Worm (Caenorhabditis elegans) whole organism, young adult: ENCODE results near the gene gtap-2.

ENCODE experiments used
- B0019.2 ChIP-seq: fragments of 200-800 bp; sonication (Bioruptor generic); conservative IDR thresholded peaks from 2 replicates; pipeline ENCODE4 v1.3.6; 2022; ENCODE audit warnings: missing genetic modification reagents, missing genetic modification characterization, missing compliant biosample characterization
- F22D6.2 ChIP-seq: sonication (generic microtip); optimal IDR thresholded peaks from 2 replicates; lab custom pipeline; 2016; ENCODE audit warnings: mild to moderate bottlenecking, missing genetic modification characterization, missing compliant biosample characterization
- F37B4.10 ChIP-seq: fragments of 200-800 bp; sonication (Bioruptor generic); IDR thresholded peaks from 2 replicates; pipeline ENCODE4 v1.3.6; 2022; ENCODE audit warnings: missing genetic modification characterization, missing compliant biosample characterization
- F49E8.2 ChIP-seq: sonication (generic microtip); optimal IDR thresholded peaks from 3 replicates; lab custom pipeline; 2017; ENCODE audit warnings: missing genetic modification characterization, mild to moderate bottlenecking, missing compliant biosample characterization, antibody characterized with exemption, moderate library complexity; ENCODE audit not compliant: insufficient read depth
- F55B11.4 ChIP-seq: sonication (generic microtip); optimal IDR thresholded peaks from 2 replicates; lab custom pipeline; 2016; ENCODE audit warnings: missing compliant biosample characterization, missing genetic modification characterization, borderline replicate concordance; ENCODE audit not compliant: insufficient read depth
- F57C9.4 ChIP-seq: sonication (generic microtip); optimal IDR thresholded peaks from 2 replicates; lab custom pipeline; 2017; ENCODE audit warnings: mild to moderate bottlenecking, missing genetic modification characterization, missing compliant biosample characterization
- K12H6.12 ChIP-seq: fragments of 200-800 bp; sonication (Bioruptor generic); optimal IDR thresholded peaks from 2 replicates; lab custom pipeline; 2018; ENCODE audit warnings: mild to moderate bottlenecking, missing genetic modification characterization, missing compliant biosample characterization
- T07F8.4 ChIP-seq: sonication (generic microtip); optimal IDR thresholded peaks from 2 replicates; lab custom pipeline; 2016; ENCODE audit warnings: mild to moderate bottlenecking, missing genetic modification characterization, moderate library complexity, missing compliant biosample characterization
- T26A5.8 ChIP-seq: sonication (generic microtip); optimal IDR thresholded peaks from 2 replicates; lab custom pipeline; 2016; ENCODE audit warnings: missing genetic modification characterization, missing compliant biosample characterization
- Y53F4B.3 ChIP-seq: fragments of 200-800 bp; sonication (Bioruptor generic); IDR thresholded peaks from 2 replicates; pipeline ENCODE4 v1.3.6; 2022; ENCODE audit warnings: missing genetic modification reagents, missing genetic modification characterization, missing compliant biosample characterization
- Y56A3A.18 ChIP-seq: fragments of 200-800 bp; sonication (Bioruptor generic); IDR thresholded peaks from 2 replicates; pipeline ENCODE4 v1.3.6; 2022; ENCODE audit warnings: missing genetic modification reagents, missing genetic modification characterization, missing compliant biosample characterization
- ZK185.1 ChIP-seq: sonication (generic microtip); optimal IDR thresholded peaks from 2 replicates; lab custom pipeline; 2016; ENCODE audit warnings: mild to moderate bottlenecking, missing genetic modification characterization, missing compliant biosample characterization; ENCODE audit not compliant: poor library complexity, severe bottlenecking
- bed-2 ChIP-seq: fragments of 200-800 bp; sonication (Bioruptor generic); IDR thresholded peaks from 2 replicates; pipeline ENCODE4 v1.3.6; 2022; ENCODE audit warnings: missing genetic modification reagents, missing genetic modification characterization, missing compliant biosample characterization
- ccch-3 ChIP-seq: fragments of 200-800 bp; sonication (Bioruptor generic); optimal IDR thresholded peaks from 2 replicates; lab custom pipeline; 2018; ENCODE audit warnings: mild to moderate bottlenecking, missing genetic modification characterization, missing compliant biosample characterization
- ceh-27 ChIP-seq: fragments of 200-800 bp; sonication (Bioruptor generic); optimal IDR thresholded peaks from 2 replicates; lab custom pipeline; 2018; ENCODE audit warnings: mild to moderate bottlenecking, missing genetic modification characterization, moderate library complexity, missing compliant biosample characterization
- ceh-79 ChIP-seq: sonication (generic microtip); optimal IDR thresholded peaks from 2 replicates; lab custom pipeline; 2017; ENCODE audit warnings: mild to moderate bottlenecking, missing genetic modification characterization, missing compliant biosample characterization
- ceh-91 ChIP-seq: fragments of 200-800 bp; sonication (Bioruptor generic); IDR thresholded peaks from 2 replicates; pipeline ENCODE4 v1.3.6; 2022; ENCODE audit warnings: missing genetic modification reagents, missing genetic modification characterization, missing compliant biosample characterization
- chd-7 ChIP-seq: sonication (generic microtip); optimal IDR thresholded peaks from 2 replicates; lab custom pipeline; 2016; ENCODE audit warnings: mild to moderate bottlenecking, missing genetic modification characterization, moderate library complexity, missing compliant biosample characterization
- dpl-1 ChIP-seq: fragments of 150-350 bp; optimal IDR thresholded peaks from 2 replicates; lab custom pipeline; 2014; ENCODE audit warnings: missing biosample characterization, missing genetic modification reagents, missing genetic modification characterization
- efl-1 ChIP-seq: fragments of 150-350 bp; optimal IDR thresholded peaks from 2 replicates; lab custom pipeline; 2014; ENCODE audit warnings: missing biosample characterization, missing genetic modification reagents, missing genetic modification characterization
- egrh-3 ChIP-seq: fragments of 200-800 bp; sonication (Bioruptor generic); IDR thresholded peaks from 2 replicates; pipeline ENCODE4 v1.3.6; 2022; ENCODE audit warnings: missing genetic modification reagents, missing genetic modification characterization, missing compliant biosample characterization
- ekl-4 ChIP-seq: fragments of 200-800 bp; sonication (Bioruptor generic); IDR thresholded peaks from 2 replicates; pipeline ENCODE4 v1.3.6; 2022; ENCODE audit warnings: missing genetic modification reagents, missing genetic modification characterization, missing compliant biosample characterization
- him-1 ChIP-seq: sonication (generic microtip); optimal IDR thresholded peaks from 2 replicates; lab custom pipeline; 2016; ENCODE audit warnings: missing genotype, missing genetic modification reagents, missing genetic modification characterization, missing compliant biosample characterization
- hrde-1 ChIP-seq: sonication (generic microtip); optimal IDR thresholded peaks from 2 replicates; lab custom pipeline; 2016; ENCODE audit warnings: missing genetic modification characterization, mild to moderate bottlenecking, missing compliant biosample characterization, moderate library complexity, missing genotype, missing genetic modification reagents, borderline replicate concordance
- hsf-1 ChIP-seq: fragments of 200-800 bp; sonication (Bioruptor generic); IDR thresholded peaks from 2 replicates; pipeline ENCODE4 v1.3.6; 2022; ENCODE audit warnings: missing genetic modification reagents, missing genetic modification characterization, missing compliant biosample characterization
- lag-1 ChIP-seq: fragments of 200-800 bp; sonication (Bioruptor generic); IDR thresholded peaks from 2 replicates; pipeline ENCODE4 v1.3.6; 2022; ENCODE audit warnings: missing genetic modification reagents, missing genetic modification characterization, missing compliant biosample characterization
- lin-54 ChIP-seq: fragments of 200-800 bp; sonication (Bioruptor generic); optimal IDR thresholded peaks from 2 replicates; lab custom pipeline; 2018; ENCODE audit warnings: mild to moderate bottlenecking, missing genetic modification characterization, missing compliant biosample characterization
- lsl-1 ChIP-seq: fragments of 200-800 bp; sonication (Bioruptor generic); optimal IDR thresholded peaks from 2 replicates; lab custom pipeline; 2018; ENCODE audit warnings: mild to moderate bottlenecking, missing genetic modification characterization, moderate library complexity, missing compliant biosample characterization
- lsy-27 ChIP-seq: sonication (generic microtip); optimal IDR thresholded peaks from 2 replicates; lab custom pipeline; 2017; ENCODE audit warnings: missing genetic modification characterization, mild to moderate bottlenecking, missing compliant biosample characterization, antibody characterized with exemption, missing genotype, borderline replicate concordance; ENCODE audit not compliant: insufficient read depth
- madf-8 ChIP-seq: fragments of 200-800 bp; sonication (Bioruptor generic); conservative IDR thresholded peaks from 2 replicates; pipeline ENCODE4 v1.3.6; 2022; ENCODE audit warnings: missing genetic modification reagents, missing genetic modification characterization, missing compliant biosample characterization
- mcd-1 ChIP-seq: fragments of 200-800 bp; sonication (Bioruptor generic); IDR thresholded peaks from 2 replicates; pipeline ENCODE4 v1.3.6; 2022; ENCODE audit warnings: missing genetic modification reagents, missing genetic modification characterization, missing compliant biosample characterization
- mxl-1 ChIP-seq: sonication (generic microtip); optimal IDR thresholded peaks from 2 replicates; lab custom pipeline; 2016; ENCODE audit warnings: missing genetic modification characterization, missing compliant biosample characterization
- nfyb-1 ChIP-seq: fragments of 200-800 bp; sonication (Bioruptor generic); IDR thresholded peaks from 2 replicates; pipeline ENCODE4 v1.3.6; 2022; ENCODE audit warnings: missing genetic modification reagents, missing genetic modification characterization, missing compliant biosample characterization
- nhr-120 ChIP-seq: fragments of 200-800 bp; sonication (Bioruptor generic); IDR thresholded peaks from 2 replicates; pipeline ENCODE4 v1.3.6; 2022; ENCODE audit warnings: missing genetic modification characterization, missing compliant biosample characterization
- rec-8 ChIP-seq, 2 experiments: sonication (generic microtip); optimal IDR thresholded peaks; 2 replicates each; lab custom pipeline; 2016; ENCODE audit warnings: mild to moderate bottlenecking in 2 of 2, missing genetic modification characterization in 2 of 2, missing genetic modification reagents in 2 of 2, missing genotype in 2 of 2, missing biosample characterization in 1 of 2, missing compliant biosample characterization in 1 of 2, moderate library complexity in 1 of 2
- rpc-1 ChIP-seq, 2 experiments: fragments of 150-350 bp in 1 of 2; sonication (generic microtip) in 1 of 2; optimal IDR thresholded peaks; 2 replicates each; lab custom pipeline; 2014 to 2018; ENCODE audit warnings: missing biosample characterization in 1 of 2, missing genetic modification characterization in 1 of 2, missing genetic modification reagents in 1 of 2, missing genotype in 1 of 2
- snpc-1.3 ChIP-seq: sonication (generic microtip); optimal IDR thresholded peaks from 2 replicates; lab custom pipeline; 2017; ENCODE audit warnings: missing genetic modification characterization, mild to moderate bottlenecking, missing compliant biosample characterization, antibody characterized with exemption, moderate library complexity, missing genotype, missing genetic modification reagents; ENCODE audit not compliant: insufficient read depth
- snpc-4 ChIP-seq, 5 experiments: fragments of 150-350 bp in 1 of 5; sonication (generic microtip) in 4 of 5; optimal IDR thresholded peaks; 2 replicates each; lab custom pipeline; 2014 to 2018; ENCODE audit warnings: missing genetic modification characterization in 5 of 5, missing biosample characterization in 3 of 5, antibody characterized with exemption in 2 of 5, mild to moderate bottlenecking in 2 of 5, missing compliant biosample characterization in 2 of 5, missing genotype in 2 of 5, moderate library complexity in 2 of 5, missing genetic modification reagents in 1 of 5
- somi-1 ChIP-seq: fragments of 200-800 bp; sonication (Bioruptor generic); optimal IDR thresholded peaks from 2 replicates; lab custom pipeline; 2018; ENCODE audit warnings: mild to moderate bottlenecking, missing genetic modification characterization, missing compliant biosample characterization
- tbp1 ChIP-seq: fragments of 200-800 bp; sonication (Bioruptor generic); optimal IDR thresholded peaks from 2 replicates; lab custom pipeline; 2018; ENCODE audit warnings: mild to moderate bottlenecking, missing genetic modification characterization, missing compliant biosample characterization
- tbx-9 ChIP-seq: sonication (generic microtip); optimal IDR thresholded peaks from 2 replicates; lab custom pipeline; 2016; ENCODE audit warnings: borderline replicate concordance, missing genetic modification characterization, inconsistent platforms, missing compliant biosample characterization
- tlf-1 ChIP-seq: fragments of 200-800 bp; sonication (Bioruptor generic); optimal IDR thresholded peaks from 2 replicates; lab custom pipeline; 2018; ENCODE audit warnings: mild to moderate bottlenecking, missing genetic modification characterization, missing compliant biosample characterization
- zim-3 ChIP-seq: sonication (generic microtip); optimal IDR thresholded peaks from 2 replicates; lab custom pipeline; 2017; ENCODE audit warnings: mild to moderate bottlenecking, missing genetic modification characterization, moderate library complexity, missing compliant biosample characterization
- ztf-26 ChIP-seq: sonication (generic microtip); optimal IDR thresholded peaks from 2 replicates; lab custom pipeline; 2017; ENCODE audit warnings: missing genetic modification characterization, missing compliant biosample characterization
- ztf-3 ChIP-seq: fragments of 200-800 bp; sonication (Bioruptor generic); optimal IDR thresholded peaks from 2 replicates; lab custom pipeline; 2018; ENCODE audit warnings: mild to moderate bottlenecking, missing genetic modification characterization, missing compliant biosample characterization

Gene gtap-2

ce11 chrIII:9846093-9846492, 37.7 kb downstream of the gtap-2 start, which contains the start of gene K11H3.2:
Gene K11H3.2 (plus strand): TSS chrIII:9846393.
- TF ChIP-seq lsl-1 (GFP tag; lab: Kevin White, UChicago): peak; percentile 13
- TF ChIP-seq lsy-27 (tag; lab: Kevin White, UChicago): no peak

ce11 chrIII:9848083-9848482, 39.7 kb downstream of the gtap-2 start, which contains the start of gene mrpl-36:
Gene mrpl-36 (minus strand): TSS chrIII:9848116.
- TF ChIP-seq ZK185.1 (tag; lab: Kevin White, UChicago): no peak
- TF ChIP-seq F55B11.4: no peak
- no peak for TF ChIP-seq B0019.2 (GFP tag; lab: Robert Waterston, UW)
- TF ChIP-seq tbp1 (GFP tag; lab: Kevin White, UChicago): peak; percentile 21
- no peak for TF ChIP-seq F37B4.10
- no peak for TF ChIP-seq mxl-1 (tag; lab: Kevin White, UChicago)
- no peak for TF ChIP-seq hsf-1
- no peak for TF ChIP-seq tlf-1
- no peak for TF ChIP-seq K12H6.12 (tag; lab: Kevin White, UChicago)
- TF ChIP-seq ztf-26 (tag; lab: Kevin White, UChicago): no peak
- no peak for TF ChIP-seq hrde-1 (tag; lab: Kevin White, UChicago)
- no peak for TF ChIP-seq ceh-79 (tag; lab: Kevin White, UChicago)
- TF ChIP-seq nhr-120 (GFP tag; lab: Robert Waterston, UW): no peak
- no peak for TF ChIP-seq somi-1 (GFP tag; lab: Kevin White, UChicago)
- peak; percentile 0 for TF ChIP-seq lin-54
- TF ChIP-seq snpc-4 (GFP tag; optimal IDR thresholded peaks at IDR 0.05; lab: Kevin White, UChicago): no peak
- TF ChIP-seq snpc-4 (tag; optimal IDR thresholded peaks at IDR 0.05; lab: Kevin White, UChicago): no peak
- TF ChIP-seq T26A5.8: no peak
- TF ChIP-seq T07F8.4 (tag; lab: Kevin White, UChicago): no peak
- no peak for TF ChIP-seq F57C9.4 (tag; lab: Kevin White, UChicago)
- no peak for TF ChIP-seq efl-1 (GFP tag; lab: Kevin White, UChicago)
- TF ChIP-seq zim-3 (tag; lab: Kevin White, UChicago): no peak
- TF ChIP-seq rec-8 (tag; optimal IDR thresholded peaks at IDR 0.05; lab: Kevin White, UChicago): no peak
- peak; percentile 73 for TF ChIP-seq mcd-1
- no peak for TF ChIP-seq chd-7 (tag; lab: Kevin White, UChicago)
- no peak for TF ChIP-seq bed-2
- TF ChIP-seq F22D6.2 (tag; lab: Kevin White, UChicago): no peak
- TF ChIP-seq nfyb-1: no peak
- TF ChIP-seq lag-1 (GFP tag; lab: Robert Waterston, UW): no peak
- no peak for TF ChIP-seq ccch-3 (GFP tag; lab: Kevin White, UChicago)
- TF ChIP-seq Y56A3A.18 (GFP tag; lab: Robert Waterston, UW): no peak
- TF ChIP-seq lsl-1 (GFP tag; lab: Kevin White, UChicago): peak; percentile 40
- TF ChIP-seq ceh-91 (GFP tag; lab: Robert Waterston, UW): no peak
- no peak for TF ChIP-seq ceh-27
- no peak for TF ChIP-seq rpc-1 (optimal IDR thresholded peaks at IDR 0.05; lab: Kevin White, UChicago)
- TF ChIP-seq rpc-1 (tag; optimal IDR thresholded peaks at IDR 0.05; lab: Kevin White, UChicago): no peak
- TF ChIP-seq madf-8 (GFP tag; lab: Robert Waterston, UW): no peak
- TF ChIP-seq dpl-1 (GFP tag; lab: Kevin White, UChicago): no peak
- no peak for TF ChIP-seq ekl-4 (GFP tag; lab: Robert Waterston, UW)
- TF ChIP-seq Y53F4B.3: no peak
- no peak for TF ChIP-seq ztf-3 (GFP tag; lab: Kevin White, UChicago)
- TF ChIP-seq tbx-9 (tag; lab: Kevin White, UChicago): no peak
- no peak for TF ChIP-seq egrh-3 (GFP tag; lab: Robert Waterston, UW)
- TF ChIP-seq F49E8.2 (tag; lab: Kevin White, UChicago): peak; percentile 44
- TF ChIP-seq snpc-1.3: peak; percentile 35
- TF ChIP-seq him-1 (tag; lab: Kevin White, UChicago): no peak
